Worm (Caenorhabditis elegans) whole organism, L3 larva: ENCODE measurements around the gene F56D6.19.
"Not testable (repeated sequence)": the region's sequence is repeated elsewhere in the genome, so short reads cannot be mapped to it uniquely, and the experiment has no call there.

Source experiments
- R02D3.7 ChIP-seq: fragments of 150-350 bp; optimal IDR thresholded peaks from 2 replicates; lab custom pipeline; 2014; ENCODE audit warnings: missing biosample characterization, missing genetic modification characterization
- ZK546.5 ChIP-seq: sonication (generic microtip); optimal IDR thresholded peaks from 2 replicates; lab custom pipeline; 2017; ENCODE audit warnings: missing biosample characterization, missing genetic modification characterization
- aly-2 ChIP-seq: fragments of 150-350 bp; optimal IDR thresholded peaks from 2 replicates; lab custom pipeline; 2014; ENCODE audit warnings: missing biosample characterization, missing genetic modification characterization
- ama-1 ChIP-seq: fragments of 150-350 bp; optimal IDR thresholded peaks from 2 replicates; lab custom pipeline; 2018
- ceh-82 ChIP-seq: fragments of 150-350 bp; optimal IDR thresholded peaks from 2 replicates; lab custom pipeline; 2014; ENCODE audit warnings: missing biosample characterization, missing genetic modification characterization
- egl-27 ChIP-seq: sonication (generic microtip); optimal IDR thresholded peaks from 4 replicates; lab custom pipeline; 2017; ENCODE audit warnings: missing biosample characterization, missing genetic modification reagents, missing genetic modification characterization
- egl-5 ChIP-seq: fragments of 150-350 bp; optimal IDR thresholded peaks from 2 replicates; lab custom pipeline; 2017; ENCODE audit warnings: missing biosample characterization, missing genetic modification reagents, missing genetic modification characterization, inconsistent platforms
- elt-1 ChIP-seq: fragments of 150-350 bp; optimal IDR thresholded peaks from 2 replicates; lab custom pipeline; 2014; ENCODE audit warnings: missing biosample characterization, missing genetic modification characterization
- elt-3 ChIP-seq, 3 experiments: fragments of 150-350 bp in 1 of 3; sonication (generic microtip) in 2 of 3; optimal IDR thresholded peaks; 2 replicates in 2 of 3; 4 replicates in 1 of 3; lab custom pipeline; 2014 to 2017; ENCODE audit warnings: missing biosample characterization in 3 of 3, missing genetic modification characterization in 3 of 3
- eor-1 ChIP-seq, 2 experiments: fragments of 150-350 bp; optimal IDR thresholded peaks; 2 replicates each; lab custom pipeline; 2014 to 2018; ENCODE audit warnings: missing biosample characterization in 2 of 2, missing genetic modification characterization in 2 of 2
- fkh-10 ChIP-seq: sonication (generic microtip); optimal IDR thresholded peaks from 2 replicates; lab custom pipeline; 2017; ENCODE audit warnings: missing biosample characterization, missing genetic modification reagents, missing genetic modification characterization
- fkh-2 ChIP-seq: fragments of 150-350 bp; optimal IDR thresholded peaks from 2 replicates; lab custom pipeline; 2014; ENCODE audit warnings: missing biosample characterization, missing genetic modification reagents, missing genetic modification characterization
- fos-1 ChIP-seq: fragments of 150-350 bp; optimal IDR thresholded peaks from 2 replicates; lab custom pipeline; 2014; ENCODE audit warnings: missing biosample characterization, missing genetic modification characterization
- hmg-11 ChIP-seq: sonication (generic microtip); optimal IDR thresholded peaks from 2 replicates; lab custom pipeline; 2016; ENCODE audit warnings: missing genetic modification characterization, missing compliant biosample characterization
- jun-1 ChIP-seq: fragments of 150-350 bp; optimal IDR thresholded peaks from 2 replicates; lab custom pipeline; 2014; ENCODE audit warnings: missing biosample characterization, missing genetic modification reagents, missing genetic modification characterization
- lsy-12 ChIP-seq: sonication (generic microtip); optimal IDR thresholded peaks from 2 replicates; lab custom pipeline; 2016; ENCODE audit warnings: mild to moderate bottlenecking, missing genetic modification characterization, missing compliant biosample characterization
- mdl-1 ChIP-seq: fragments of 150-350 bp; optimal IDR thresholded peaks from 2 replicates; lab custom pipeline; 2014; ENCODE audit warnings: missing biosample characterization, missing genetic modification characterization
- nfya-1 ChIP-seq: sonication (generic microtip); optimal IDR thresholded peaks from 2 replicates; lab custom pipeline; 2017; ENCODE audit warnings: missing genetic modification characterization, mild to moderate bottlenecking, missing compliant biosample characterization, antibody characterized with exemption, moderate library complexity; ENCODE audit not compliant: insufficient read depth
- nhr-12 ChIP-seq: fragments of 150-350 bp; optimal IDR thresholded peaks from 2 replicates; lab custom pipeline; 2014; ENCODE audit warnings: missing biosample characterization, missing genetic modification characterization
- nhr-23 ChIP-seq: fragments of 150-350 bp; optimal IDR thresholded peaks from 2 replicates; lab custom pipeline; 2014; ENCODE audit warnings: missing biosample characterization, missing genetic modification reagents, missing genetic modification characterization
- nhr-237 ChIP-seq: fragments of 150-350 bp; optimal IDR thresholded peaks from 2 replicates; lab custom pipeline; 2014; ENCODE audit warnings: missing biosample characterization, missing genetic modification characterization
- nhr-25 ChIP-seq: sonication (generic microtip); optimal IDR thresholded peaks from 2 replicates; lab custom pipeline; 2017; ENCODE audit warnings: missing biosample characterization, missing genetic modification characterization
- nhr-28 ChIP-seq: fragments of 150-350 bp; optimal IDR thresholded peaks from 2 replicates; lab custom pipeline; 2014; ENCODE audit warnings: missing biosample characterization, missing genetic modification characterization
- nhr-43 ChIP-seq: sonication (generic microtip); optimal IDR thresholded peaks from 2 replicates; lab custom pipeline; 2016; ENCODE audit warnings: mild to moderate bottlenecking, missing genetic modification characterization, missing compliant biosample characterization; ENCODE audit not compliant: poor library complexity, severe bottlenecking
- nhr-76 ChIP-seq: fragments of 150-350 bp; sonication (generic microtip); optimal IDR thresholded peaks from 5 replicates; lab custom pipeline; 2014; ENCODE audit warnings: missing biosample characterization, missing genetic modification characterization
- nhr-77 ChIP-seq: fragments of 150-350 bp; optimal IDR thresholded peaks from 2 replicates; lab custom pipeline; 2014; ENCODE audit warnings: missing biosample characterization, missing genetic modification characterization
- tbx-2 ChIP-seq: sonication (generic microtip); optimal IDR thresholded peaks from 2 replicates; lab custom pipeline; 2016; ENCODE audit warnings: mild to moderate bottlenecking, missing genetic modification characterization, missing compliant biosample characterization
- unc-62 ChIP-seq: fragments of 150-350 bp; sonication (generic microtip); optimal IDR thresholded peaks from 4 replicates; lab custom pipeline; 2014; ENCODE audit warnings: missing biosample characterization, missing genetic modification reagents, missing genetic modification characterization
- zag-1 ChIP-seq: fragments of 150-350 bp; optimal IDR thresholded peaks from 2 replicates; lab custom pipeline; 2014; ENCODE audit warnings: missing biosample characterization, missing genetic modification characterization
- ztf-11 ChIP-seq: fragments of 150-350 bp; optimal IDR thresholded peaks from 2 replicates; lab custom pipeline; 2014; ENCODE audit warnings: missing biosample characterization, missing genetic modification characterization

Gene F56D6.19

ce11 chrIV:3907506-3908188, 6.9 kb upstream of the F56D6.19 start, which contains the start of the genes F56D6.22 and F56D6.12:
TSS of gene F56D6.22 (minus strand) at chrIV:3907606.
TSS of gene F56D6.12 (plus strand) at chrIV:3908138.
- TF ChIP-seq eor-1 (tag; optimal IDR thresholded peaks at IDR 0.05; lab: Kevin White, UChicago): no peak
- TF ChIP-seq nhr-25: no peak
- TF ChIP-seq fkh-2 (tag; lab: Kevin White, UChicago): no peak
- no peak for TF ChIP-seq nhr-76 (tag; lab: Kevin White, UChicago)

DNA sequence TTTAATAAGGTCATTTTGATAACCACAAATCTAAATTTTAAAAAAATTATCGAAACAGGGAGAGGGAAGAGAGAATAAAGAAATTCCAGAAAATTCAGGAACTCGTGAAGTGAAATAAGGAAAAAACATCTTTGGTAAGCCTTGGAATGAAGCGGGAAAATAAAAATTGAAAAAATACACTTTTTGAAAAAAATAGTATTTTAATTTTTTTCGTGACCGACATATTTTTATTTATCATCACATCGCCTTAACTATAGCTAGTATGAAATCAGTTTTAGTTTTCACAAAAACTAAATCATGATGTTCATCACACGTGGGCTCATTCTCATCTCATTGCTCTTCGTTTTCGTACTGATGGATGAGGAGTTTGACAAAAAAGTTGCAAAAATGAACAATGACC, 5.4 kb upstream of the F56D6.19 start, which contains the start of gene F56D6.13:
TSS of gene F56D6.13 (plus strand) at position 301 of the 400 bp plus-strand sequence.
- TF ChIP-seq hmg-11 (tag; lab: Kevin White, UChicago) (no peak), fos-1 (no peak), ZK546.5 (tag; lab: Kevin White, UChicago) (no peak), jun-1 (no peak), eor-1 (tag; optimal IDR thresholded peaks at IDR 0.05; lab: Kevin White, UChicago) (no peak), nhr-237 (no peak), fkh-10 (GFP tag; lab: Kevin White, UChicago) (no peak), ama-1 (lab: Kevin White, UChicago) (no peak)

ce11 chrIV:3911848-3912247, 2.7 kb upstream of the F56D6.19 start, which contains the start of gene F56D6.18:
TSS of gene F56D6.18 (minus strand) at chrIV:3911948.
- TF ChIP-seq egl-27 (tag; lab: Kevin White, UChicago); nhr-28 (tag; lab: Kevin White, UChicago); nhr-237: not testable (repeated sequence)

- TF ChIP-seq ZK546.5 (tag; lab: Kevin White, UChicago) (no peak), nhr-23 (no peak), nhr-28 (tag; lab: Kevin White, UChicago) (no peak), fkh-10 (GFP tag; lab: Kevin White, UChicago) (no peak), aly-2 (tag; lab: Kevin White, UChicago) (no peak), ama-1 (lab: Kevin White, UChicago) (no peak), nhr-43 (tag; lab: Kevin White, UChicago) (no peak), nhr-237 (no peak), elt-1 (tag; lab: Kevin White, UChicago) (no peak), elt-3 (tag; optimal IDR thresholded peaks at IDR 0.05; lab: Kevin White, UChicago) (no peak), nhr-77 (no peak), ceh-82 (tag; lab: Kevin White, UChicago) (no peak), unc-62 (GFP tag; lab: Kevin White, UChicago) (no peak), lsy-12 (tag; lab: Kevin White, UChicago) (no peak), nhr-25 (no peak)
These were observed 2.0 kb upstream of the F56D6.19 start, which contains the start of gene F56D6.20 for ce11 chrIV:3912598-3912997. TSS of gene F56D6.20 (plus strand) at chrIV:3912898.

DNA sequence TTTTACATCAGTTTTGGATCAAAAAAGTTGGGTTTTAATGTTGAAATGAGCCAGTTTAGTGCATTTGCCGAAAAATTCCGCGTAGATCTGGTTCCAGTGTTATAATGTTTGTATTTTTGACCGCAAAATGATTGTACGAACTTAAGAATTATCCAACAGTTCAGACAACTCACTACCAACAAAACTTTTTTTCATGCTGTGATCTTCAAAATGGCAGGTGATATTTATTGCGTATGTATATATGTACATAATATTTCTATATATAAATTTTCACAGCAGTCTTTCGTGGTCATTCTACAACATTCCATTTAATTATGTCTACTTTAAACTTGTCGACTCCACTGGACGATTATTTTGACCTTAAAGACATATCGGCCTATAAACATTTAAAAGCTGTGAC, 734 bp downstream of the F56D6.19 start, which contains the start of gene srz-20:
TSS of gene srz-20 (plus strand) at position 301 of the 400 bp plus-strand sequence.
- no peak for TF ChIP-seq fkh-10 (GFP tag; lab: Kevin White, UChicago)

ce11 chrIV:3917405-3917804, 2.8 kb downstream of the F56D6.19 start, which contains the start of gene F56D6.14:
TSS of gene F56D6.14 (plus strand) at chrIV:3917705.
- TF ChIP-seq nhr-77: no peak
- TF ChIP-seq fkh-2 (tag; lab: Kevin White, UChicago): no peak
- no peak for TF ChIP-seq hmg-11 (tag; lab: Kevin White, UChicago)

DNA sequence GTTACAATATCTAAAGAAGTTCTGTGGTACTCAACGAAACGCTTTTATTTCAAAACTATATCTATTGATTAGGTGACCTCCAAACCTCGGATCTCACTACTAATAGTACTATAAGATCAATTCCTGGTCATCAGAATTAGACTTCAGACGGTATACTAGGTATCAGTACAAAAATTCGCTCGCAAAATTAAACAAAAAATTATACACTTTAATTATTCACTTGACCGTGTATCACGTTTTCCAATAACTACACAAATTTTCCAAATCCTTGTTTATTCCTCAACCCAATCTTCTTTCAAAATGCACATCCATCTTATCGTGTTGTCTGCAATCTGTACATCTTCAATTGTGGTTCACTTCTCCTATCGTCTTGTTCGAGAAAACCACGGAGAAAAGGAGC, 3.6 kb downstream of the F56D6.19 start, which contains the start of gene F56D6.23:
TSS of gene F56D6.23 (plus strand) at position 301 of the 400 bp plus-strand sequence.
- TF ChIP-seq egl-5 (tag; lab: Kevin White, UChicago) (no peak), fos-1 (no peak), tbx-2 (no peak), nhr-28 (tag; lab: Kevin White, UChicago) (no peak), ztf-11 (no peak), zag-1 (tag; lab: Kevin White, UChicago) (no peak), nhr-12 (tag; lab: Kevin White, UChicago) (no peak), egl-27 (tag; lab: Kevin White, UChicago) (no peak), mdl-1 (tag; lab: Kevin White, UChicago) (no peak), R02D3.7 (tag; lab: Kevin White, UChicago) (no peak), nfya-1 (tag; lab: Kevin White, UChicago) (no peak), ama-1 (lab: Kevin White, UChicago) (no peak), nhr-77 (no peak)
